Worm (Caenorhabditis elegans) whole organism, midembryonic: ENCODE results near the gene clc-1.

Source experiments
- T22C8.4 ChIP-seq: fragments of 200-800 bp; sonication (Bioruptor generic); IDR thresholded peaks from 2 replicates; pipeline ENCODE4 v1.3.6; 2022; ENCODE audit warnings: missing genetic modification characterization, missing compliant biosample characterization
- cog-1 ChIP-seq: sonication (generic microtip); optimal IDR thresholded peaks from 2 replicates; lab custom pipeline; 2016; ENCODE audit warnings: missing genetic modification characterization, missing compliant biosample characterization
- flt-1 ChIP-seq: fragments of 200-800 bp; sonication (Bioruptor generic); IDR thresholded peaks from 2 replicates; pipeline ENCODE4 v1.3.6; 2022; ENCODE audit warnings: missing genetic modification characterization, missing compliant biosample characterization
- klf-2 ChIP-seq: fragments of 200-800 bp; sonication (Bioruptor generic); conservative IDR thresholded peaks from 2 replicates; pipeline ENCODE4 v1.3.6; 2022; ENCODE audit warnings: missing genetic modification reagents, missing genetic modification characterization, missing compliant biosample characterization
- med-1 ChIP-seq: sonication (generic microtip); optimal IDR thresholded peaks from 2 replicates; lab custom pipeline; 2017; ENCODE audit warnings: missing genetic modification characterization, mild to moderate bottlenecking, missing compliant biosample characterization, antibody characterized with exemption, missing genetic modification reagents; ENCODE audit not compliant: insufficient read depth
- ref-1 ChIP-seq: fragments of 200-800 bp; sonication (Bioruptor generic); conservative IDR thresholded peaks from 2 replicates; pipeline ENCODE4 v1.3.6; 2022; ENCODE audit warnings: missing genetic modification reagents, missing genetic modification characterization, missing compliant biosample characterization
- tab-1 ChIP-seq: fragments of 200-800 bp; sonication (Bioruptor generic); IDR thresholded peaks from 2 replicates; pipeline ENCODE4 v1.3.6; 2022; ENCODE audit warnings: missing genetic modification characterization, missing compliant biosample characterization
- ztf-23 ChIP-seq: fragments of 200-800 bp; sonication (Bioruptor generic); IDR thresholded peaks from 2 replicates; pipeline ENCODE4 v1.3.6; 2022; ENCODE audit warnings: missing genetic modification reagents, missing genetic modification characterization, missing compliant biosample characterization
- ztf-29 ChIP-seq: fragments of 200-800 bp; sonication (Bioruptor generic); IDR thresholded peaks from 2 replicates; pipeline ENCODE4 v1.3.6; 2022; ENCODE audit warnings: missing genetic modification reagents, missing genetic modification characterization, missing compliant biosample characterization

- TF ChIP-seq ref-1 (no peak), T22C8.4 (GFP tag; lab: Robert Waterston, UW) (no peak), flt-1 (no peak), tab-1 (GFP tag; lab: Robert Waterston, UW) (no peak), klf-2 (GFP tag; lab: Robert Waterston, UW) (no peak), med-1 (no peak), cog-1 (tag; lab: Kevin White, UChicago) (no peak), ztf-29 (no peak), ztf-23 (GFP tag; lab: Robert Waterston, UW) (no peak)
Measured at ce11 chrX:11085162-11085561, 37.9 kb downstream of the clc-1 start, which contains the start of gene W04G3.7.
